Fruit fly (Drosophila melanogaster): ENCODE data around the gene CG16721.

CG16721 gene

dm6 chrX:5888933-5889332 is 9.3 kb downstream of the CG16721 start (continued):
- TF ChIP-seq CG13287 (GFP tag; IDR thresholded peaks at IDR 0.05; ENCODE audit: partially characterized antibody): no peak
- TF ChIP-seq ap (GFP tag; IDR thresholded peaks at IDR 0.05): no peak
- peak; percentile 29 for TF ChIP-seq unpg (GFP tag; optimal IDR thresholded peaks at IDR 0.05)
- no peak for TF ChIP-seq Kr (GFP tag; optimal IDR thresholded peaks at IDR 0.05)
- TF ChIP-seq sr (GFP tag; IDR thresholded peaks at IDR 0.05): no peak
- TF ChIP-seq az2 (GFP tag; optimal IDR thresholded peaks at IDR 0.05): peak; percentile 18
- TF ChIP-seq CG12071 (GFP tag; optimal IDR thresholded peaks at IDR 0.05): peak; percentile 34
- TF ChIP-seq gcm2 (GFP tag; optimal IDR thresholded peaks at IDR 0.05): no peak
- TF ChIP-seq MBD-R2 (GFP tag; IDR thresholded peaks at IDR 0.05): no peak
- TF ChIP-seq CG15073 (GFP tag; optimal IDR thresholded peaks at IDR 0.05): no peak
- no peak for TF ChIP-seq H2.0 (GFP tag; IDR thresholded peaks at IDR 0.05)
- TF ChIP-seq CG18619 (GFP tag; optimal IDR thresholded peaks at IDR 0.05): peak; percentile 4
- TF ChIP-seq CG5245 (GFP tag; optimal IDR thresholded peaks at IDR 0.05): no peak
- TF ChIP-seq jumu (GFP tag; optimal IDR thresholded peaks at IDR 0.05): peak; percentile 28
- no peak for TF ChIP-seq cg (GFP tag; optimal IDR thresholded peaks at IDR 0.05)
- TF ChIP-seq trh (GFP tag; optimal IDR thresholded peaks at IDR 0.05): no peak
- peak; percentile 27 for TF ChIP-seq HLHmδ (GFP tag; optimal IDR thresholded peaks at IDR 0.05)
- peak; percentile 32; the same call in 1 of the 3 replicates for TF ChIP-seq tgo (GFP tag; IDR thresholded peaks at IDR 0.05)
- TF ChIP-seq Antp (GFP tag; optimal IDR thresholded peaks at IDR 0.05): peak; percentile 54
- TF ChIP-seq vvl (GFP tag; IDR thresholded peaks at IDR 0.05): peak; percentile 53; the same call in 1 of the 2 replicates
- no peak for TF ChIP-seq Jarid2 (GFP tag; optimal IDR thresholded peaks at IDR 0.05)
- peak; percentile 52 for TF ChIP-seq CG2712 (tag; optimal IDR thresholded peaks at IDR 0.05)
- no peak for TF ChIP-seq Fer3 (tag; optimal IDR thresholded peaks at IDR 0.05)
- no peak for TF ChIP-seq CG7928 (GFP tag; optimal IDR thresholded peaks at IDR 0.05)
- TF ChIP-seq bsh (GFP tag; optimal IDR thresholded peaks at IDR 0.05): peak in 1 of 2 experiments; percentile 61
- TF ChIP-seq Blimp-1 (GFP tag; optimal IDR thresholded peaks at IDR 0.05): peak; percentile 29
- no peak for TF ChIP-seq CG8478 (optimal IDR thresholded peaks at IDR 0.05)
- no peak for TF ChIP-seq rib (GFP tag; IDR thresholded peaks at IDR 0.05)
- TF ChIP-seq CG4820 (GFP tag; optimal IDR thresholded peaks at IDR 0.05): no peak
- TF ChIP-seq Med (GFP tag): peak; percentile 80
- peak; percentile 33; the same call in 1 of the 2 replicates for TF ChIP-seq HLH3B (GFP tag; IDR thresholded peaks at IDR 0.05)
- TF ChIP-seq fu2 (GFP tag; optimal IDR thresholded peaks at IDR 0.05): no peak
- TF ChIP-seq esg (GFP tag; conservative IDR thresholded peaks at IDR 0.05): no peak
- TF ChIP-seq CG10979 (tag; optimal IDR thresholded peaks at IDR 0.05): peak; percentile 49
- peak; percentile 30 for TF ChIP-seq CG17359 (tag; optimal IDR thresholded peaks at IDR 0.05)
- TF ChIP-seq CG4424 (GFP tag; optimal IDR thresholded peaks at IDR 0.05): peak; percentile 41
- TF ChIP-seq cwo (GFP tag; optimal IDR thresholded peaks at IDR 0.05): no peak
- TF ChIP-seq CG8388 (GFP tag; optimal IDR thresholded peaks at IDR 0.05): peak; percentile 12
- no peak for TF ChIP-seq CG9932 (GFP tag; IDR thresholded peaks at IDR 0.05)
- no peak for TF ChIP-seq CG18476 (GFP tag; optimal IDR thresholded peaks at IDR 0.05)
- TF ChIP-seq Mes4 (GFP tag; optimal IDR thresholded peaks at IDR 0.05): no peak
- TF ChIP-seq Drgx (GFP tag; IDR thresholded peaks at IDR 0.05): no peak
- peak; percentile 79 for TF ChIP-seq Xrp1 (GFP tag; IDR thresholded peaks at IDR 0.05)
- peak; percentile 34 for TF ChIP-seq CG14710 (tag; optimal IDR thresholded peaks at IDR 0.05)
- peak; percentile 0 to 19 for TF ChIP-seq Pdp1 (GFP tag; optimal IDR thresholded peaks at IDR 0.05)
- TF ChIP-seq h (optimal IDR thresholded peaks at IDR 0.05): no peak
- TF ChIP-seq stc (GFP tag; IDR thresholded peaks at IDR 0.05): no peak
- no peak for TF ChIP-seq CG15479 (GFP tag; optimal IDR thresholded peaks at IDR 0.05)
- TF ChIP-seq sens (GFP tag): peak; percentile 91
- no peak for TF ChIP-seq ac (GFP tag; optimal IDR thresholded peaks at IDR 0.05)
- peak; percentile 76 for TF ChIP-seq pros (GFP tag; optimal IDR thresholded peaks at IDR 0.05)
- peak; percentile 46 for TF ChIP-seq nerfin-1 (tag; optimal IDR thresholded peaks at IDR 0.05)
